Worm (Caenorhabditis elegans) whole organism, early embryonic: ENCODE measurements around the gene sma-10.

Experiments used
- ama-1 ChIP-seq: fragments of 150-350 bp; optimal IDR thresholded peaks from 2 replicates; lab custom pipeline; 2014
- ceh-13 ChIP-seq: fragments of 200-800 bp; sonication (Bioruptor generic); optimal IDR thresholded peaks from 2 replicates; lab custom pipeline; 2018; ENCODE audit warnings: mild to moderate bottlenecking, missing genetic modification characterization, missing compliant biosample characterization
- flt-1 ChIP-seq: fragments of 200-800 bp; sonication (Bioruptor generic); IDR thresholded peaks from 2 replicates; pipeline ENCODE4 v1.3.6; 2022; ENCODE audit warnings: missing genetic modification characterization, missing compliant biosample characterization
- scrt-1 ChIP-seq: fragments of 200-800 bp; sonication (Bioruptor generic); IDR thresholded peaks from 2 replicates; pipeline ENCODE4 v1.3.6; 2022; ENCODE audit warnings: missing genetic modification characterization, missing compliant biosample characterization
- sea-1 ChIP-seq: fragments of 200-800 bp; sonication (Bioruptor generic); conservative IDR thresholded peaks from 2 replicates; pipeline ENCODE4 v1.3.6; 2022; ENCODE audit warnings: missing genetic modification characterization, missing compliant biosample characterization
- tbx-11 ChIP-seq: fragments of 200-800 bp; sonication (Bioruptor generic); IDR thresholded peaks from 2 replicates; pipeline ENCODE4 v1.3.6; 2022; ENCODE audit warnings: missing genetic modification characterization, missing compliant biosample characterization
- tbx-37 ChIP-seq: fragments of 200-800 bp; sonication (Bioruptor generic); conservative IDR thresholded peaks from 2 replicates; pipeline ENCODE4 v1.3.6; 2022; ENCODE audit warnings: missing genetic modification reagents, missing genetic modification characterization, missing compliant biosample characterization
- tra-4 ChIP-seq: sonication (generic microtip); optimal IDR thresholded peaks from 2 replicates; lab custom pipeline; 2017; ENCODE audit warnings: missing genetic modification characterization, missing compliant biosample characterization

- no peak for TF ChIP-seq ceh-13 (GFP tag; lab: Kevin White, UChicago)
- TF ChIP-seq tbx-11: no peak
- TF ChIP-seq sea-1 (GFP tag; lab: Robert Waterston, UW): no peak
- no peak for TF ChIP-seq scrt-1 (GFP tag; lab: Robert Waterston, UW)
- TF ChIP-seq flt-1 (GFP tag; lab: Robert Waterston, UW): no peak
- TF ChIP-seq tra-4 (tag; lab: Kevin White, UChicago): no peak
- TF ChIP-seq ama-1 (lab: Kevin White, UChicago): no peak
- no peak for TF ChIP-seq tbx-37 (GFP tag; lab: Robert Waterston, UW)
These were observed 33.9 kb upstream of the sma-10 start, which contains the start of the genes fnta-1 and cogc-8 for ce11 chrIV:240257-240754.
